Fruit fly (Drosophila melanogaster) whole organism, prepupa: Measurements from ENCODE around the gene Arf1.

Experiments
- Blimp-1 ChIP-seq: fragments of 200-800 bp; sonication (Bioruptor generic); optimal IDR thresholded peaks from 3 replicates; lab custom pipeline; 2017; ENCODE audit warnings: missing biosample characterization, missing genetic modification characterization, mild to moderate bottlenecking, moderate library complexity, missing genetic modification reagents
- CG10631 ChIP-seq: fragments of 200-800 bp; sonication (Bioruptor generic); optimal IDR thresholded peaks from 2 replicates; lab custom pipeline; 2016; ENCODE audit warnings: missing biosample characterization, missing genetic modification characterization
- CG11294 ChIP-seq: fragments of 200-800 bp; sonication (Bioruptor generic); IDR thresholded peaks from 2 replicates; pipeline ENCODE4 v1.3.6; 2022; ENCODE audit warnings: missing biosample characterization, missing genetic modification characterization
- CG11762 ChIP-seq: fragments of 200-800 bp; sonication (Bioruptor generic); optimal IDR thresholded peaks from 3 replicates; lab custom pipeline; 2016; ENCODE audit warnings: missing biosample characterization, missing genetic modification characterization; ENCODE audit not compliant: insufficient read depth
- CG11902 ChIP-seq: fragments of 200-800 bp; sonication (Bioruptor generic); optimal IDR thresholded peaks from 3 replicates; lab custom pipeline; 2016; ENCODE audit warnings: missing biosample characterization, missing genetic modification characterization
- CG15336 ChIP-seq: fragments of 200-800 bp; sonication (Bioruptor generic); IDR thresholded peaks from 2 replicates; pipeline ENCODE4 v1.3.6; 2022; ENCODE audit warnings: missing biosample characterization, missing genetic modification characterization
- CG1621 ChIP-seq: fragments of 200-800 bp; sonication (Bioruptor generic); optimal IDR thresholded peaks from 3 replicates; lab custom pipeline; 2018; ENCODE audit warnings: missing biosample characterization, mild to moderate bottlenecking, missing genetic modification characterization
- CG16779 ChIP-seq: fragments of 200-800 bp; sonication (Bioruptor generic); optimal IDR thresholded peaks from 3 replicates; lab custom pipeline; 2017; ENCODE audit warnings: missing biosample characterization, mild to moderate bottlenecking, missing genetic modification characterization
- CG3032 ChIP-seq: fragments of 200-800 bp; optimal IDR thresholded peaks from 2 replicates; lab custom pipeline; 2019; ENCODE audit warnings: missing biosample characterization, mild to moderate bottlenecking, missing genetic modification characterization, moderate library complexity
- CG31627 ChIP-seq: fragments of 200-800 bp; sonication (Bioruptor generic); optimal IDR thresholded peaks from 3 replicates; lab custom pipeline; 2016; ENCODE audit warnings: missing biosample characterization, missing genetic modification characterization
- CG32006 ChIP-seq: fragments of 200-800 bp; sonication (Bioruptor generic); optimal IDR thresholded peaks from 3 replicates; lab custom pipeline; 2017; ENCODE audit warnings: missing biosample characterization, mild to moderate bottlenecking, missing genetic modification characterization
- CG34406 ChIP-seq: fragments of 200-800 bp; sonication (Bioruptor generic); optimal IDR thresholded peaks from 3 replicates; lab custom pipeline; 2016; ENCODE audit warnings: missing biosample characterization, missing genetic modification characterization
- CG3919 ChIP-seq: fragments of 200-800 bp; sonication (Bioruptor generic); optimal IDR thresholded peaks from 3 replicates; lab custom pipeline; 2016; ENCODE audit warnings: missing biosample characterization, missing genetic modification characterization
- CG6276 ChIP-seq: fragments of 200-800 bp; sonication (Bioruptor generic); optimal IDR thresholded peaks from 2 replicates; lab custom pipeline; 2017; ENCODE audit warnings: missing biosample characterization, mild to moderate bottlenecking, missing genetic modification characterization
- CG6792 ChIP-seq: fragments of 200-800 bp; sonication (Bioruptor generic); optimal IDR thresholded peaks from 3 replicates; lab custom pipeline; 2016; ENCODE audit warnings: missing biosample characterization, missing genetic modification characterization
- CG6854 ChIP-seq: fragments of 200-800 bp; sonication (Bioruptor generic); optimal IDR thresholded peaks from 2 replicates; lab custom pipeline; 2017; ENCODE audit warnings: missing biosample characterization, mild to moderate bottlenecking, missing genetic modification characterization
- CG7368 ChIP-seq: fragments of 200-800 bp; sonication (Bioruptor generic); optimal IDR thresholded peaks from 3 replicates; lab custom pipeline; 2016; ENCODE audit warnings: missing biosample characterization, missing genetic modification characterization
- CG8119 ChIP-seq: fragments of 200-800 bp; sonication (Bioruptor generic); IDR thresholded peaks from 3 replicates; pipeline ENCODE4 v1.3.6; 2022; ENCODE audit warnings: missing biosample characterization, missing genetic modification characterization
- CG8319 ChIP-seq: fragments of 200-800 bp; sonication (Bioruptor generic); optimal IDR thresholded peaks from 3 replicates; lab custom pipeline; 2016; ENCODE audit warnings: missing biosample characterization, missing genetic modification characterization
- Eip75B ChIP-seq: fragments of 200-800 bp; sonication (Bioruptor generic); optimal IDR thresholded peaks from 3 replicates; lab custom pipeline; 2016; ENCODE audit warnings: missing biosample characterization, missing genetic modification characterization
- Eip78C ChIP-seq: fragments of 200-800 bp; sonication (Bioruptor generic); peaks from one replicate; lab custom pipeline; 2016; ENCODE audit warnings: missing biosample characterization, missing genetic modification characterization
- Eip93F ChIP-seq: fragments of 200-800 bp; sonication (Bioruptor generic); optimal IDR thresholded peaks from 2 replicates; lab custom pipeline; 2016; ENCODE audit warnings: missing biosample characterization, mild to moderate bottlenecking, missing genetic modification characterization
- Ets21C ChIP-seq: fragments of 200-800 bp; sonication (Bioruptor generic); optimal IDR thresholded peaks from 3 replicates; lab custom pipeline; 2016; ENCODE audit warnings: missing biosample characterization, missing genetic modification characterization
- Ets96B ChIP-seq: fragments of 200-800 bp; optimal IDR thresholded peaks from 2 replicates; lab custom pipeline; 2019; ENCODE audit warnings: missing biosample characterization, mild to moderate bottlenecking, missing genetic modification characterization, moderate library complexity
- Gug ChIP-seq: fragments of 200-800 bp; sonication (Bioruptor generic); IDR thresholded peaks from 2 replicates; pipeline ENCODE4 v1.3.6; 2022; ENCODE audit warnings: missing biosample characterization, missing genetic modification characterization
- Hr39 ChIP-seq: fragments of 200-800 bp; sonication (Bioruptor generic); optimal IDR thresholded peaks from 2 replicates; lab custom pipeline; 2016; ENCODE audit warnings: missing biosample characterization, missing genetic modification characterization
- Met ChIP-seq: fragments of 200-800 bp; sonication (Bioruptor generic); optimal IDR thresholded peaks from 3 replicates; lab custom pipeline; 2016; ENCODE audit warnings: missing biosample characterization, missing genetic modification characterization
- OdsH ChIP-seq: fragments of 200-800 bp; sonication (Bioruptor generic); optimal IDR thresholded peaks from 3 replicates; lab custom pipeline; 2016; ENCODE audit warnings: missing biosample characterization, missing genetic modification characterization
- Smox ChIP-seq: fragments of 200-800 bp; sonication (Bioruptor generic); optimal IDR thresholded peaks from 3 replicates; lab custom pipeline; 2016; ENCODE audit warnings: missing biosample characterization, missing genetic modification characterization
- Sox102F ChIP-seq: fragments of 200-800 bp; sonication (Bioruptor generic); optimal IDR thresholded peaks from 2 replicates; lab custom pipeline; 2016; ENCODE audit warnings: missing biosample characterization, mild to moderate bottlenecking, missing genetic modification characterization
- Sox14 ChIP-seq: fragments of 200-800 bp; sonication (Bioruptor generic); optimal IDR thresholded peaks from 3 replicates; lab custom pipeline; 2016; ENCODE audit warnings: missing biosample characterization, missing genetic modification characterization
- Sox15 ChIP-seq: fragments of 200-800 bp; sonication (Bioruptor generic); optimal IDR thresholded peaks from 3 replicates; lab custom pipeline; 2016; ENCODE audit warnings: missing biosample characterization, missing genetic modification characterization
- acj6 ChIP-seq: fragments of 200-800 bp; sonication (Bioruptor generic); optimal IDR thresholded peaks from 3 replicates; lab custom pipeline; 2016; ENCODE audit warnings: missing biosample characterization, missing genetic modification characterization
- cyc ChIP-seq: fragments of 200-800 bp; sonication (Bioruptor generic); optimal IDR thresholded peaks from 3 replicates; lab custom pipeline; 2016; ENCODE audit warnings: missing biosample characterization, missing genetic modification characterization
- dac ChIP-seq: fragments of 200-800 bp; sonication (Bioruptor generic); optimal IDR thresholded peaks from 2 replicates; lab custom pipeline; 2017; ENCODE audit warnings: missing biosample characterization, mild to moderate bottlenecking, missing genetic modification characterization
- dsx ChIP-seq: fragments of 200-800 bp; optimal IDR thresholded peaks from 3 replicates; lab custom pipeline; 2019; ENCODE audit warnings: missing biosample characterization, mild to moderate bottlenecking, missing genetic modification characterization, moderate library complexity; ENCODE audit not compliant: poor library complexity, severe bottlenecking
- fkh ChIP-seq: fragments of 200-800 bp; sonication (Bioruptor generic); optimal IDR thresholded peaks from 3 replicates; lab custom pipeline; 2017; ENCODE audit warnings: missing biosample characterization, mild to moderate bottlenecking, missing genetic modification characterization, moderate library complexity
- lz ChIP-seq: fragments of 200-800 bp; sonication (Bioruptor generic); optimal IDR thresholded peaks from 3 replicates; lab custom pipeline; 2016; ENCODE audit warnings: missing biosample characterization, missing genetic modification characterization
- net ChIP-seq: fragments of 200-800 bp; sonication (Bioruptor generic); optimal IDR thresholded peaks from 3 replicates; lab custom pipeline; 2016; ENCODE audit warnings: missing biosample characterization, missing genetic modification characterization
- salr ChIP-seq, 2 experiments: fragments of 200-800 bp; sonication (Bioruptor generic); optimal IDR thresholded peaks; 3 replicates each; lab custom pipeline; 2016 to 2018; ENCODE audit warnings: missing biosample characterization in 2 of 2, missing genetic modification characterization in 2 of 2, mild to moderate bottlenecking in 1 of 2
- ss ChIP-seq, 2 experiments: fragments of 200-800 bp; sonication (Bioruptor generic); optimal IDR thresholded peaks; 2 replicates in 1 of 2; 3 replicates in 1 of 2; lab custom pipeline; 2017 to 2018; ENCODE audit warnings: mild to moderate bottlenecking in 2 of 2, missing biosample characterization in 2 of 2, missing genetic modification characterization in 2 of 2, moderate library complexity in 1 of 2
- svp ChIP-seq: fragments of 200-800 bp; sonication (Bioruptor generic); peaks from one replicate; lab custom pipeline; 2016; ENCODE audit warnings: missing biosample characterization, missing genetic modification characterization
- topi ChIP-seq: fragments of 200-800 bp; sonication (Bioruptor generic); optimal IDR thresholded peaks from 3 replicates; lab custom pipeline; 2016; ENCODE audit warnings: missing biosample characterization, missing genetic modification characterization

Gene Arf1

DNA sequence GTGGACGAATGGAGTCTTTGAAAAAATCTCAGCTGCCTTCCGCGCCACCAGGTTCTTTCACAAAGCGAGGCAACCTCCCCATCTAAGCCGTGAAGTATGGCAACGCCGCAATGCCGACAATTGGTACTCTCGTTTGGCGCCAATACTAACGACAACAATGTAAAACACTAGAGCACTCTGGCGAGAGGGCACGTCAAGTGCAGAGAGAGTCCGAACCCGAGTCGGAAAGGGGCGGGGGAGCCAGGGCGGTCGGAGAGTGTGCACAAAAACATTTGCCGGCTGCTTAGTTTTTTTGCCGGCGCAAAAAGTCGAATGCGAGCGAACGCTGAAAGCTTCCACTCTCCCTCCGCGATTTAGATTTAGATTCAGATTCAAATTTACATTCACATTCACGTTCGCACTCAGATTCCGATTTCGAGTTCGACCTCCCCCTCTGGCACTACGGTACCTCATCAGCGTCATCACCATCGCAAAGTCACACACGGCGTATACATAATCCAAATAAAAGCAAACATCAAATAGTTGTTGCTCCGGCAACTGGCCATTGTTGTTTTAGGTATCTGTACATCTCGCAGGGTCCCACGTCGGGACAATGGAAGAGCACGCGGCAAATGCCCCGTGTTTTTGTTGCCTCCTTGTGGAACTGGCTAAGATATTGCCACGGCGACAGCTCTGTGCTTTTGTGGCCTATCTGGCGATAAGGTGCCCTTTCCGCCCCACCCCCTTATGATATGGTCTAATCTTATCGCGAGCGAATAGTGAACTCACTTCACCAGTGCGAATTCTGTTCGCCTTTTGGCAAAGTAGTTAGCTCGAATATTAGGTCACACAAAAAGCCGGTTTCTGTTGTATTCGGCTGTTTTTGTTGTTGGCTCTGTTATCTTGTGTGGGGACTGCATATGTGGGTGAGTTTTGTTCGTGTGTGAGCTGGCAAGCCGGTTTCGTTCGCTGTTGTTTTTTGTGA, 34.1 kb downstream of the Arf1 start (continued):
- TF ChIP-seq Sox102F (GFP tag; lab: Kevin White, UChicago) (no peak), CG1621 (tag; lab: Kevin White, UChicago) (no peak), fkh (peak; percentile 82), dac (GFP tag; lab: Kevin White, UChicago) (no peak), acj6 (no peak), dsx (peak; percentile 66), Sox15 (no peak), Sox14 (GFP tag; lab: Kevin White, UChicago) (no peak), CG8319 (no peak), CG15336 (GFP tag; lab: Robert Waterston, UW) (peak; percentile 42; the same call in 1 of the 2 replicates), CG16779 (tag; lab: Kevin White, UChicago) (no peak), Ets21C (GFP tag; lab: Kevin White, UChicago) (no peak), Met (GFP tag; lab: Kevin White, UChicago) (no peak), CG8119 (GFP tag; lab: Robert Waterston, UW) (peak; percentile 27; the same call in 1 of the 3 replicates), net (GFP tag; lab: Kevin White, UChicago) (peak; percentile 30), cyc (GFP tag; lab: Kevin White, UChicago) (no peak), Blimp-1 (GFP tag; lab: Kevin White, UChicago) (no peak), CG7368 (GFP tag; lab: Kevin White, UChicago) (no peak), CG31627 (GFP tag; lab: Kevin White, UChicago) (no peak), CG6276 (GFP tag; lab: Kevin White, UChicago) (peak; percentile 40), CG11762 (GFP tag; lab: Kevin White, UChicago) (no peak), CG11902 (GFP tag; lab: Kevin White, UChicago) (no peak), CG10631 (GFP tag; lab: Kevin White, UChicago) (no peak), Eip93F (no peak), Eip75B (GFP tag; lab: Kevin White, UChicago) (no peak), CG32006 (GFP tag; lab: Kevin White, UChicago) (peak; percentile 11), OdsH (GFP tag; lab: Kevin White, UChicago) (no peak), Hr39 (no peak), CG11294 (GFP tag; lab: Robert Waterston, UW) (no peak), lz (no peak), svp (GFP tag; lab: Kevin White, UChicago) (peak; percentile 62), CG34406 (GFP tag; lab: Kevin White, UChicago) (no peak), Smox (GFP tag; lab: Kevin White, UChicago) (no peak), CG3919 (GFP tag; lab: Kevin White, UChicago) (no peak)
- TF ChIP-seq, all 60 proteins: peak for 15

dm6 chr3L:22836768-22837167, 35.3 kb downstream of the Arf1 start, which contains the start of the genes CG11226 and CG45428:
CG11226 (plus strand) TSS chr3L:22837068.
CG45428 (minus strand) TSS chr3L:22837070.
- TF ChIP-seq dsx (no peak), lz (no peak), svp (GFP tag; lab: Kevin White, UChicago) (peak; percentile 40)

DNA sequence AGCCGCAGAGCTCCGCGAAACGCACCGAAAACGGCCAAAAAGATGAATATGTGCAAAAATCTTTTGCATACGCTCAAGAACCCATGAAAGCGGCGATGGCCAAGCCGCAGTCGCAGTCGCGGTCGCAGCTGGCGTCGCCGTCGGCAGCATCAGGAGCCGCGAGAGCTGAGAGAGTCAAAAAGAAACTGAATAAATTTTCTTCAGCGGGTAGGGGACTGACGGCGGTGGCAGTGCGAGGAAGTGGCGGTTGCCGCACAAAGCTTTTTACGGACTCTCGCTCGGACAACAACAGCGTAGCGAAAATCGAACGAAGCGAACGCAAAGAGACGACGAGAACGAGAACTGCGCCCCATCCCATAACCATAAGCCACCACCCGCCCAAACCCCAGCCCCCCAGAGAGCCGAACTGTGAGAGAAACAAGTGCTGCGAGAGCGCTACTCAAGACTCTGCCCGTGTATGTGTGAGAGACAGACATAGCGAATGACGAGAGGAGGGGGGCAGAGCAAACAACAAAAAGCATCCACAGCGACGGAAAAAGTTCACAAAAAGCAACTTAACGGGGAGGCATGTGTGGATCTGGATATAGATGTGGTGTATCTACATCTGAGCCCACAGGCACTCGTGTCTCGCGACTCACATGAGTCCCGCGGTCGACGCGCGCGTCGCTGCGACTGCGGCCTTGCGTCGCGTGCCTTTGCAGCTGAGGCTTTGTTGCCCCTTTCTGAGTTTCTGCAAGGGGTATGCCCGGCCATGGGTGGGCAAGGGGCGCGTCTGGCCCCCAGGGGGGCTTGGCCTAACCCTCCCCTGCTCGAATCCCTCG, 36.7 kb downstream of the Arf1 start, which contains the start of gene jim:
Gene jim (minus strand): TSS at position 51 of the 821 bp plus-strand sequence.
- TF ChIP-seq Eip93F: no peak
- no peak for TF ChIP-seq Met (GFP tag; lab: Kevin White, UChicago)
- TF ChIP-seq CG15336 (GFP tag; lab: Robert Waterston, UW): peak; percentile 58
- peak; percentile 68 for TF ChIP-seq CG6854 (GFP tag; lab: Kevin White, UChicago)
- peak; percentile 79 to 84 for TF ChIP-seq ss (GFP tag; optimal IDR thresholded peaks at IDR 0.05; lab: Kevin White, UChicago)
- peak; percentile 68 for TF ChIP-seq CG16779 (tag; lab: Kevin White, UChicago)
- peak; percentile 16 for TF ChIP-seq net (GFP tag; lab: Kevin White, UChicago)
- peak; percentile 5 for TF ChIP-seq lz
- no peak for TF ChIP-seq CG10631 (GFP tag; lab: Kevin White, UChicago)
- peak; percentile 86 for TF ChIP-seq Eip78C (GFP tag; lab: Kevin White, UChicago)
- peak; percentile 4 for TF ChIP-seq topi
- TF ChIP-seq Ets96B: peak; percentile 44
- TF ChIP-seq CG11294 (GFP tag; lab: Robert Waterston, UW): peak; percentile 38; the same call in 1 of the 2 replicates
- peak in 1 of 2 experiments; percentile 15 for TF ChIP-seq salr (GFP tag; optimal IDR thresholded peaks at IDR 0.05; lab: Kevin White, UChicago)
- peak; percentile 51 for TF ChIP-seq CG7368 (GFP tag; lab: Kevin White, UChicago)
- peak; percentile 31 for TF ChIP-seq CG6792 (GFP tag; lab: Kevin White, UChicago)
- peak; percentile 37 for TF ChIP-seq CG3032
- no peak; the same call in 1 of the 2 replicates for TF ChIP-seq Gug (GFP tag; lab: Robert Waterston, UW)
- TF ChIP-seq Hr39: no peak
